Worm (Caenorhabditis elegans) whole organism, late embryonic: ENCODE measurements around the gene Y11D7A.8.

ENCODE experiments used
- C38D4.7 ChIP-seq: fragments of 200-800 bp; sonication (Bioruptor generic); optimal IDR thresholded peaks from 2 replicates; lab custom pipeline; 2018; ENCODE audit warnings: mild to moderate bottlenecking, missing genetic modification characterization, moderate library complexity, missing compliant biosample characterization
- F13H6.1 ChIP-seq: sonication (generic microtip); optimal IDR thresholded peaks from 2 replicates; lab custom pipeline; 2016; ENCODE audit warnings: missing genetic modification characterization, missing compliant biosample characterization
- K02D7.2 ChIP-seq: sonication (generic microtip); optimal IDR thresholded peaks from 2 replicates; lab custom pipeline; 2017; ENCODE audit warnings: mild to moderate bottlenecking, missing genetic modification characterization, missing compliant biosample characterization
- K09A11.1 ChIP-seq: sonication (generic microtip); optimal IDR thresholded peaks from 2 replicates; lab custom pipeline; 2017; ENCODE audit warnings: antibody characterized with exemption, mild to moderate bottlenecking, missing genetic modification characterization, missing compliant biosample characterization; ENCODE audit not compliant: insufficient read depth
- T23F11.4 ChIP-seq: fragments of 200-800 bp; sonication (Bioruptor generic); optimal IDR thresholded peaks from 2 replicates; lab custom pipeline; 2018; ENCODE audit warnings: mild to moderate bottlenecking, missing genetic modification characterization, missing compliant biosample characterization
- Y22D7AL.16 ChIP-seq: sonication (generic microtip); optimal IDR thresholded peaks from 2 replicates; lab custom pipeline; 2016; ENCODE audit warnings: missing genetic modification characterization, missing compliant biosample characterization
- ahr-1 ChIP-seq: sonication (generic microtip); optimal IDR thresholded peaks from 2 replicates; lab custom pipeline; 2016; ENCODE audit warnings: missing genetic modification characterization, missing compliant biosample characterization
- ceh-14 ChIP-seq: sonication (generic microtip); optimal IDR thresholded peaks from 2 replicates; lab custom pipeline; 2016; ENCODE audit warnings: missing genotype, missing genetic modification characterization, missing compliant biosample characterization
- ceh-18 ChIP-seq: sonication (generic microtip); optimal IDR thresholded peaks from 2 replicates; lab custom pipeline; 2016; ENCODE audit warnings: missing genetic modification characterization, missing compliant biosample characterization
- ceh-2 ChIP-seq: sonication (generic microtip); optimal IDR thresholded peaks from 2 replicates; lab custom pipeline; 2016; ENCODE audit warnings: missing genotype, missing genetic modification characterization, missing compliant biosample characterization
- ceh-22 ChIP-seq: sonication (generic microtip); optimal IDR thresholded peaks from 2 replicates; lab custom pipeline; 2017; ENCODE audit warnings: missing biosample characterization, missing genetic modification characterization
- ceh-31 ChIP-seq: sonication (generic microtip); optimal IDR thresholded peaks from 2 replicates; lab custom pipeline; 2016; ENCODE audit warnings: missing genetic modification characterization, missing compliant biosample characterization
- ceh-34 ChIP-seq: sonication (generic microtip); optimal IDR thresholded peaks from 2 replicates; lab custom pipeline; 2016; ENCODE audit warnings: mild to moderate bottlenecking, missing genetic modification characterization, missing compliant biosample characterization
- ceh-45 ChIP-seq: fragments of 200-800 bp; sonication (Bioruptor generic); IDR thresholded peaks from 2 replicates; pipeline ENCODE4 v1.3.6; 2022; ENCODE audit warnings: missing genetic modification reagents, missing genetic modification characterization, missing compliant biosample characterization
- ceh-48 ChIP-seq: sonication (generic microtip); optimal IDR thresholded peaks from 2 replicates; lab custom pipeline; 2016; ENCODE audit warnings: missing genetic modification characterization, inconsistent platforms, missing compliant biosample characterization
- che-1 ChIP-seq: sonication (generic microtip); optimal IDR thresholded peaks from 2 replicates; lab custom pipeline; 2016; ENCODE audit warnings: mild to moderate bottlenecking, missing genetic modification characterization, missing compliant biosample characterization
- dmd-4 ChIP-seq: sonication (generic microtip); optimal IDR thresholded peaks from 2 replicates; lab custom pipeline; 2016; ENCODE audit warnings: borderline replicate concordance, missing genetic modification characterization, missing compliant biosample characterization
- elt-2 ChIP-seq: sonication (generic microtip); optimal IDR thresholded peaks from 2 replicates; lab custom pipeline; 2016; ENCODE audit warnings: missing genetic modification reagents, missing genetic modification characterization, missing compliant biosample characterization
- elt-4 ChIP-seq: sonication (generic microtip); optimal IDR thresholded peaks from 2 replicates; lab custom pipeline; 2016; ENCODE audit warnings: missing genetic modification characterization, missing compliant biosample characterization
- eyg-1 ChIP-seq: sonication (generic microtip); optimal IDR thresholded peaks from 2 replicates; lab custom pipeline; 2016; ENCODE audit warnings: missing genotype, missing genetic modification characterization, missing compliant biosample characterization
- fkh-10 ChIP-seq: fragments of 150-350 bp; optimal IDR thresholded peaks from 2 replicates; lab custom pipeline; 2014; ENCODE audit warnings: missing biosample characterization, missing genetic modification reagents, missing genetic modification characterization
- fkh-6 ChIP-seq: sonication (generic microtip); optimal IDR thresholded peaks from 2 replicates; lab custom pipeline; 2016; ENCODE audit warnings: missing genetic modification characterization, missing compliant biosample characterization
- hlh-15 ChIP-seq: sonication (generic microtip); optimal IDR thresholded peaks from 2 replicates; lab custom pipeline; 2016; ENCODE audit warnings: missing genetic modification characterization, missing compliant biosample characterization
- hlh-6 ChIP-seq: sonication (generic microtip); optimal IDR thresholded peaks from 2 replicates; lab custom pipeline; 2016; ENCODE audit warnings: missing genotype, missing genetic modification characterization, missing compliant biosample characterization
- hlh-8 ChIP-seq: sonication (generic microtip); optimal IDR thresholded peaks from 2 replicates; lab custom pipeline; 2016; ENCODE audit warnings: missing genotype, missing genetic modification characterization, missing compliant biosample characterization
- lim-6 ChIP-seq: sonication (generic microtip); optimal IDR thresholded peaks from 2 replicates; lab custom pipeline; 2016; ENCODE audit warnings: missing genetic modification characterization, missing compliant biosample characterization
- madf-2 ChIP-seq: sonication (generic microtip); optimal IDR thresholded peaks from 2 replicates; lab custom pipeline; 2017; ENCODE audit warnings: missing genetic modification characterization, missing compliant biosample characterization
- mec-3 ChIP-seq: sonication (generic microtip); optimal IDR thresholded peaks from 2 replicates; lab custom pipeline; 2016; ENCODE audit warnings: borderline replicate concordance, missing genetic modification characterization, missing compliant biosample characterization
- nfya-1 ChIP-seq: sonication (generic microtip); optimal IDR thresholded peaks from 2 replicates; lab custom pipeline; 2017; ENCODE audit warnings: missing genetic modification characterization, mild to moderate bottlenecking, missing compliant biosample characterization, antibody characterized with exemption, moderate library complexity
- nhr-11 ChIP-seq: fragments of 150-350 bp; optimal IDR thresholded peaks from 2 replicates; lab custom pipeline; 2014; ENCODE audit warnings: missing biosample characterization, missing genetic modification characterization
- pag-3 ChIP-seq: sonication (generic microtip); optimal IDR thresholded peaks from 2 replicates; lab custom pipeline; 2016; ENCODE audit warnings: missing compliant biosample characterization, missing genetic modification characterization, borderline replicate concordance
- pat-9 ChIP-seq: fragments of 200-800 bp; sonication (Bioruptor generic); optimal IDR thresholded peaks from 2 replicates; lab custom pipeline; 2018; ENCODE audit warnings: mild to moderate bottlenecking, missing genetic modification characterization, moderate library complexity, missing compliant biosample characterization
- pqm-1 ChIP-seq: sonication (generic microtip); optimal IDR thresholded peaks from 2 replicates; lab custom pipeline; 2016; ENCODE audit warnings: missing genetic modification characterization, missing compliant biosample characterization
- ref-2 ChIP-seq: sonication (generic microtip); optimal IDR thresholded peaks from 2 replicates; lab custom pipeline; 2016; ENCODE audit warnings: missing genetic modification characterization, missing compliant biosample characterization
- sdc-2 ChIP-seq: sonication (generic microtip); optimal IDR thresholded peaks from 2 replicates; lab custom pipeline; 2016; ENCODE audit warnings: missing genotype, missing genetic modification characterization, missing compliant biosample characterization
- sox-2 ChIP-seq: fragments of 200-800 bp; sonication (Bioruptor generic); IDR thresholded peaks from 2 replicates; pipeline ENCODE4 v1.3.6; 2022; ENCODE audit warnings: missing genetic modification reagents, missing genetic modification characterization, missing compliant biosample characterization
- syd-9 ChIP-seq: sonication (generic microtip); optimal IDR thresholded peaks from 2 replicates; lab custom pipeline; 2016; ENCODE audit warnings: mild to moderate bottlenecking, missing genetic modification characterization, moderate library complexity, missing compliant biosample characterization
- tbx-2 ChIP-seq: sonication (generic microtip); optimal IDR thresholded peaks from 2 replicates; lab custom pipeline; 2016; ENCODE audit warnings: missing genetic modification characterization, missing compliant biosample characterization
- tbx-7 ChIP-seq: sonication (generic microtip); optimal IDR thresholded peaks from 2 replicates; lab custom pipeline; 2016; ENCODE audit warnings: missing genotype, missing genetic modification characterization, missing compliant biosample characterization
- unc-55 ChIP-seq: sonication (generic microtip); optimal IDR thresholded peaks from 2 replicates; lab custom pipeline; 2017; ENCODE audit warnings: missing biosample characterization, missing genetic modification reagents, missing genetic modification characterization
- zip-5 ChIP-seq: sonication (generic microtip); optimal IDR thresholded peaks from 2 replicates; lab custom pipeline; 2016; ENCODE audit warnings: missing genetic modification characterization, missing compliant biosample characterization

Y11D7A.8 gene

ce11 chrIV:9259687-9260086 lies 8.5 kb downstream of the Y11D7A.8 start, which contains the start of gene Y11D7A.10:
Y11D7A.10 (minus strand) TSS chrIV:9259768.
- no peak for TF ChIP-seq ceh-18 (tag; lab: Kevin White, UChicago)

- TF ChIP-seq pqm-1 (no peak), ceh-14 (no peak), tbx-2 (tag; lab: Kevin White, UChicago) (no peak), sox-2 (GFP tag; lab: Robert Waterston, UW) (no peak), che-1 (tag; lab: Kevin White, UChicago) (no peak)
These were observed 9.2 kb downstream of the Y11D7A.8 start for ce11 chrIV:9260334-9260733.

- no peak for TF ChIP-seq ceh-34 (tag; lab: Kevin White, UChicago)
- TF ChIP-seq ceh-14 = no peak
- TF ChIP-seq mec-3 (tag; lab: Kevin White, UChicago) = peak; percentile 27
- TF ChIP-seq T23F11.4 (GFP tag; lab: Kevin White, UChicago) = no peak
- no peak for TF ChIP-seq K09A11.1 (tag; lab: Kevin White, UChicago)
- TF ChIP-seq elt-4 (tag; lab: Kevin White, UChicago) = peak; percentile 86
These were observed 9.6 kb downstream of the Y11D7A.8 start for ce11 chrIV:9260826-9261225.

- TF ChIP-seq elt-2 (tag; lab: Kevin White, UChicago) = no peak
- TF ChIP-seq hlh-8 (tag; lab: Kevin White, UChicago) = no peak
- no peak for TF ChIP-seq ceh-14
- no peak for TF ChIP-seq pag-3 (tag; lab: Kevin White, UChicago)
- no peak for TF ChIP-seq ahr-1 (tag; lab: Kevin White, UChicago)
- no peak for TF ChIP-seq syd-9 (tag; lab: Kevin White, UChicago)
- no peak for TF ChIP-seq F13H6.1 (tag; lab: Kevin White, UChicago)
- TF ChIP-seq ceh-48 (tag; lab: Kevin White, UChicago) = no peak
- no peak for TF ChIP-seq mec-3 (tag; lab: Kevin White, UChicago)
- no peak for TF ChIP-seq zip-5 (tag; lab: Kevin White, UChicago)
- TF ChIP-seq ceh-22 (tag; lab: Kevin White, UChicago) = no peak
- TF ChIP-seq ref-2 (tag; lab: Kevin White, UChicago) = no peak
- no peak for TF ChIP-seq C38D4.7
- no peak for TF ChIP-seq dmd-4 (tag; lab: Kevin White, UChicago)
- no peak for TF ChIP-seq pat-9 (tag; lab: Kevin White, UChicago)
- TF ChIP-seq hlh-6 (tag; lab: Kevin White, UChicago) = no peak
- no peak for TF ChIP-seq hlh-15 (tag; lab: Kevin White, UChicago)
These were observed 10.5 kb downstream of the Y11D7A.8 start, which contains the start of gene col-120 for ce11 chrIV:9261687-9262086. col-120 (minus strand) TSS chrIV:9261787.

- TF ChIP-seq C38D4.7 (no peak), tbx-7 (tag; lab: Kevin White, UChicago) (no peak), F13H6.1 (tag; lab: Kevin White, UChicago) (no peak), sox-2 (GFP tag; lab: Robert Waterston, UW) (no peak), Y22D7AL.16 (tag; lab: Kevin White, UChicago) (no peak), eyg-1 (tag; lab: Kevin White, UChicago) (no peak), ceh-45 (no peak), elt-2 (tag; lab: Kevin White, UChicago) (no peak), nhr-11 (tag; lab: Kevin White, UChicago) (no peak), K02D7.2 (no peak)
These were observed 11.1 kb downstream of the Y11D7A.8 start for ce11 chrIV:9262295-9262694.

ce11 chrIV:9263812-9264320 lies 12.7 kb downstream of the Y11D7A.8 start, which contains the start of gene flh-1:
flh-1 (minus strand) TSS chrIV:9264270.
- TF ChIP-seq ceh-2 (tag; lab: Kevin White, UChicago) (peak; percentile 30), sdc-2 (tag; lab: Kevin White, UChicago) (peak; percentile 58), pag-3 (tag; lab: Kevin White, UChicago) (no peak), ref-2 (tag; lab: Kevin White, UChicago) (peak; percentile 47), ceh-22 (tag; lab: Kevin White, UChicago) (no peak), fkh-6 (tag; lab: Kevin White, UChicago) (no peak), unc-55 (peak; percentile 12), fkh-10 (GFP tag; lab: Kevin White, UChicago) (no peak), lim-6 (no peak), zip-5 (tag; lab: Kevin White, UChicago) (no peak), elt-2 (tag; lab: Kevin White, UChicago) (no peak), hlh-6 (tag; lab: Kevin White, UChicago) (peak; percentile 21), ceh-31 (peak; percentile 37), ceh-34 (tag; lab: Kevin White, UChicago) (peak; percentile 28), nfya-1 (tag; lab: Kevin White, UChicago) (peak; percentile 31), madf-2 (tag; lab: Kevin White, UChicago) (no peak), tbx-2 (tag; lab: Kevin White, UChicago) (peak; percentile 58)
